Fruit fly (Drosophila melanogaster): ENCODE data around the gene lush.

The lush gene

dm6 chr3L:19646292-19646691 lies 40.4 kb upstream of the lush start:
- 0 out of 3 replicates have a peak, but pooled peaks have one; percentile 14 for TF ChIP-seq H15 (GFP tag; IDR thresholded peaks at IDR 0.05)
- TF ChIP-seq chinmo (GFP tag; IDR thresholded peaks at IDR 0.05; ENCODE audit: partially characterized antibody): no peak
- TF ChIP-seq CG17912 (GFP tag; optimal IDR thresholded peaks at IDR 0.05): no peak
- no peak for TF ChIP-seq CG8089 (GFP tag; optimal IDR thresholded peaks at IDR 0.05)
- no peak for TF ChIP-seq PHDP (tag; optimal IDR thresholded peaks at IDR 0.05)
- TF ChIP-seq CG6813 (GFP tag; optimal IDR thresholded peaks at IDR 0.05): no peak
- TF ChIP-seq CG14050 (GFP tag; IDR thresholded peaks at IDR 0.05): no peak
- TF ChIP-seq MESR4 (GFP tag; optimal IDR thresholded peaks at IDR 0.05): no peak
- no peak for TF ChIP-seq Hr78 (GFP tag; optimal IDR thresholded peaks at IDR 0.05)
- peak; percentile 33 for TF ChIP-seq onecut (GFP tag; IDR thresholded peaks at IDR 0.05)
- peak; percentile 31; the same call in 1 of the 2 replicates for TF ChIP-seq E2f2 (GFP tag; IDR thresholded peaks at IDR 0.05)
- TF ChIP-seq slbo (GFP tag; IDR thresholded peaks at IDR 0.05): no peak
- no peak for TF ChIP-seq dm (GFP tag; optimal IDR thresholded peaks at IDR 0.05)
- no peak for TF ChIP-seq maf-S (GFP tag; optimal IDR thresholded peaks at IDR 0.05)
- no peak for TF ChIP-seq CG7745 (tag; optimal IDR thresholded peaks at IDR 0.05)
- TF ChIP-seq ro (GFP tag; IDR thresholded peaks at IDR 0.05): no peak
- no peak for TF ChIP-seq nom (GFP tag; optimal IDR thresholded peaks at IDR 0.05)
- no peak for TF ChIP-seq D (optimal IDR thresholded peaks at IDR 0.05)
- TF ChIP-seq D (GFP tag; optimal IDR thresholded peaks at IDR 0.05): no peak
- no peak for TF ChIP-seq Adf1 (GFP tag; IDR thresholded peaks at IDR 0.05)
- TF ChIP-seq p53 (GFP tag; optimal IDR thresholded peaks at IDR 0.05): no peak
- no peak for TF ChIP-seq nmo (GFP tag; optimal IDR thresholded peaks at IDR 0.05)
- peak; percentile 22 for TF ChIP-seq Dp (GFP tag; optimal IDR thresholded peaks at IDR 0.05)
- TF ChIP-seq CG8359 (GFP tag; optimal IDR thresholded peaks at IDR 0.05; ENCODE audit: borderline replicate concordance): no peak
- no peak for TF ChIP-seq jumu (GFP tag; optimal IDR thresholded peaks at IDR 0.05)
- no peak for TF ChIP-seq gsb (GFP tag; IDR thresholded peaks at IDR 0.05)
- no peak for TF ChIP-seq Spps (tag; optimal IDR thresholded peaks at IDR 0.05)
- no peak for TF ChIP-seq CG6254 (GFP tag; optimal IDR thresholded peaks at IDR 0.05)
- no peak for TF ChIP-seq CG1024 (GFP tag; IDR thresholded peaks at IDR 0.05)
- no peak for TF ChIP-seq aop (GFP tag; IDR thresholded peaks at IDR 0.05)
- no peak for TF ChIP-seq nau (GFP tag; optimal IDR thresholded peaks at IDR 0.05)
- TF ChIP-seq CG4820 (GFP tag; optimal IDR thresholded peaks at IDR 0.05): no peak
- TF ChIP-seq ara (GFP tag; IDR thresholded peaks at IDR 0.05): no peak
- TF ChIP-seq insv (GFP tag; optimal IDR thresholded peaks at IDR 0.05): no peak
- no peak for TF ChIP-seq Lpt (GFP tag; optimal IDR thresholded peaks at IDR 0.05)
- no peak for TF ChIP-seq Dip2 (GFP tag; IDR thresholded peaks at IDR 0.05)
- no peak for TF ChIP-seq CG4854 (GFP tag; optimal IDR thresholded peaks at IDR 0.05)
- TF ChIP-seq crc (GFP tag; optimal IDR thresholded peaks at IDR 0.05): no peak
- TF ChIP-seq CG31441 (GFP tag; IDR thresholded peaks at IDR 0.05): no peak
- TF ChIP-seq CG12769 (tag; optimal IDR thresholded peaks at IDR 0.05): no peak
- TF ChIP-seq twi (tag; optimal IDR thresholded peaks at IDR 0.05): no peak
- no peak for TF ChIP-seq tap (tag; optimal IDR thresholded peaks at IDR 0.05)
- no peak for TF ChIP-seq CG12236 (GFP tag; optimal IDR thresholded peaks at IDR 0.05)
- TF ChIP-seq gfzf (GFP tag; optimal IDR thresholded peaks at IDR 0.05): no peak
- TF ChIP-seq CG12942 (GFP tag; optimal IDR thresholded peaks at IDR 0.05): no peak
- TF ChIP-seq CG17612 (GFP tag; IDR thresholded peaks at IDR 0.05): no peak
- TF ChIP-seq ken (GFP tag; IDR thresholded peaks at IDR 0.05): no peak
- TF ChIP-seq CG6683 (GFP tag; optimal IDR thresholded peaks at IDR 0.05): no peak
- no peak for TF ChIP-seq CG1233 (GFP tag; optimal IDR thresholded peaks at IDR 0.05)
- no peak for TF ChIP-seq CG30431 (GFP tag; optimal IDR thresholded peaks at IDR 0.05)
- no peak for TF ChIP-seq CG4617 (GFP tag; optimal IDR thresholded peaks at IDR 0.05; ENCODE audit: borderline replicate concordance)
- TF ChIP-seq unpg (GFP tag; optimal IDR thresholded peaks at IDR 0.05): no peak
